Fruit fly (Drosophila melanogaster): ENCODE data around the gene if.

if gene

DNA sequence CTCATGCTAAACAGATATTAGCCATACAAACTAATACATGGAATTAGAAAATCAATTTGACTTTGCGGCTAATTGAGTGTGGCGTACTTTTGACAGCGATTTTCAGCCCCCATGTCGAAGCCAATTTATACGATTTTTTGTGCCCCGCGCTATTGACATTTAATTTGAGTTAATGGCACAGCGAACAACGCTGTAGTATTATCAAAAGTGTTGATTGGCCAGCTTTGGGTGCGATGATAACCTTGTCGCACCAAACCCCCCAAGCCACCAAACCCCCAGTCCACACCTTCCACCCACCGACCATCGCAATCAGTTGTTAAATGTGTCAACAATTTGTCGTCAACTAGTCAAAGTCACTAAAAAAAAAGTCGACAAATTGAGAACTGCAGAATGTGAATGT lies 33.9 kb downstream of the if start (continued):
- TF ChIP-seq HmgD (GFP tag; optimal IDR thresholded peaks at IDR 0.05): no peak
- TF ChIP-seq pita (GFP tag; optimal IDR thresholded peaks at IDR 0.05): no peak
- TF ChIP-seq lab (GFP tag; optimal IDR thresholded peaks at IDR 0.05): peak; percentile 3
- no peak for TF ChIP-seq D19A (tag; optimal IDR thresholded peaks at IDR 0.05)
- TF ChIP-seq Myb (GFP tag; optimal IDR thresholded peaks at IDR 0.05): no peak
- TF ChIP-seq bab2 (GFP tag; optimal IDR thresholded peaks at IDR 0.05): no peak
- TF ChIP-seq Vsx1 (GFP tag; optimal IDR thresholded peaks at IDR 0.05): peak; percentile 25
- peak; percentile 64 for TF ChIP-seq CG34376 (GFP tag; optimal IDR thresholded peaks at IDR 0.05)
- no peak for TF ChIP-seq chinmo (GFP tag; IDR thresholded peaks at IDR 0.05; ENCODE audit: partially characterized antibody)
- no peak for TF ChIP-seq CG7556 (GFP tag; optimal IDR thresholded peaks at IDR 0.05)
- TF ChIP-seq ara (GFP tag; IDR thresholded peaks at IDR 0.05): no peak
- no peak for TF ChIP-seq CG7372 (GFP tag; IDR thresholded peaks at IDR 0.05)

DNA sequence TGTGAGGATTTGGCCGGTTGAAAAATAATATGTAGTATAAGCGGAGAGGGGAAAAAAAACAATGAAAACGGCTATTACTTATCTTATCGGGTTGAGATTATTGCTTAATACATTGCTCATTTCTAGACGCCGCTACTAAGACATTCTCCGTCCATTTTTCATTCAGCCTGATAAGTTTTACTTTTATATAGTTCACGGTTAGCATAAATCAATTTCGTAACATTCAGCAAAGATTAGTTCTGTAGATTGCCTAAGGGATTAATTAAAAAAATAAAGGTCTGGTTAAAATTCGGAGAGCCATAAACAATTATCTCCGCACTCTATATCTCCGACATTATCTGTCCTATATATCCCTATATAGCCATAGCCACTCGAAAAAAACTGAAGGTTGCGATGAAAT lies 35.8 kb downstream of the if start:
- TF ChIP-seq exex (tag; optimal IDR thresholded peaks at IDR 0.05) (peak; percentile 92), chif (GFP tag; optimal IDR thresholded peaks at IDR 0.05) (no peak), mirr (GFP tag; optimal IDR thresholded peaks at IDR 0.05) (peak; percentile 61), CG13894 (tag; optimal IDR thresholded peaks at IDR 0.05) (peak; percentile 8), HLHmδ (GFP tag; optimal IDR thresholded peaks at IDR 0.05) (no peak), CG12659 (GFP tag; optimal IDR thresholded peaks at IDR 0.05) (no peak), CG18599 (GFP tag; optimal IDR thresholded peaks at IDR 0.05) (peak; percentile 3), sug (tag; optimal IDR thresholded peaks at IDR 0.05) (peak; percentile 66), Pdp1 (GFP tag; optimal IDR thresholded peaks at IDR 0.05) (peak in 1 of 2 experiments; percentile 29), CG34376 (GFP tag; optimal IDR thresholded peaks at IDR 0.05) (peak; percentile 82), tgo (GFP tag; IDR thresholded peaks at IDR 0.05) (no peak), grn (GFP tag; optimal IDR thresholded peaks at IDR 0.05) (peak; percentile 77), sd (tag; optimal IDR thresholded peaks at IDR 0.05) (peak; percentile 58), Trl (optimal IDR thresholded peaks at IDR 0.05) (no peak), Trl (GFP tag; optimal IDR thresholded peaks at IDR 0.05) (no peak), Eip74EF (GFP tag; optimal IDR thresholded peaks at IDR 0.05) (no peak), BtbVII (GFP tag; optimal IDR thresholded peaks at IDR 0.05) (no peak)

DNA sequence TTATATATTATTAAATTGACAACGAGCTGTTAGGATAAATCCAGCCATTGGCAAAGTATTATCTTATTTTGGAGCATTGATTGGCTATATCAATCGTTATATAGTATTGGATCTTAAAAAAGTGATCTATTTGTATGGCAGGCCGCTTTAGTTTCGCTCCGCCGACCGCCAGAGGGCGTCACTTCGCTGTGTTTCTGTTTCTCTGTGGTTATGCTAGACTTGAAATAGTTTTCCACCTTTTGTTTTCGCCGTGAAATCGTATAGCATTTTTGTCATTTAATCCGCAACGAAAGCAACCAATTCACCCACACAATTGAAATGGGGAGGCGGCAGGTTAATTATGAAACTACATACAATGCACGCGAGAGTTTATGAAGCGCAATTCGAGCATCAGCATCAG lies 36.4 kb downstream of the if start:
- peak; percentile 13 for TF ChIP-seq CG1529 (GFP tag; optimal IDR thresholded peaks at IDR 0.05)
- peak; percentile 27 for TF ChIP-seq CG17385 (GFP tag; optimal IDR thresholded peaks at IDR 0.05)
- TF ChIP-seq CG6683 (GFP tag; optimal IDR thresholded peaks at IDR 0.05): no peak
- no peak for TF ChIP-seq CG15479 (GFP tag; optimal IDR thresholded peaks at IDR 0.05)
- TF ChIP-seq amos (GFP tag; IDR thresholded peaks at IDR 0.05; ENCODE audit: partially characterized antibody): no peak
- no peak for TF ChIP-seq Dll (GFP tag; IDR thresholded peaks at IDR 0.05; ENCODE audit: partially characterized antibody)
- TF ChIP-seq Stat92E (GFP tag; optimal IDR thresholded peaks at IDR 0.05): no peak
- no peak for TF ChIP-seq inv (GFP tag; IDR thresholded peaks at IDR 0.05; ENCODE audit: partially characterized antibody)
- TF ChIP-seq Fer3 (tag; optimal IDR thresholded peaks at IDR 0.05): no peak
- no peak for TF ChIP-seq TFAM (GFP tag; optimal IDR thresholded peaks at IDR 0.05)
- TF ChIP-seq dati (GFP tag; IDR thresholded peaks at IDR 0.05): no peak
- no peak for TF ChIP-seq gce (GFP tag; IDR thresholded peaks at IDR 0.05)
- TF ChIP-seq Abd-B (GFP tag; optimal IDR thresholded peaks at IDR 0.05): no peak
- TF ChIP-seq CG11695 (GFP tag; IDR thresholded peaks at IDR 0.05): no peak
- no peak for TF ChIP-seq CG31388 (GFP tag; optimal IDR thresholded peaks at IDR 0.05)
- TF ChIP-seq pb (GFP tag; optimal IDR thresholded peaks at IDR 0.05): no peak
- no peak for TF ChIP-seq Jarid2 (GFP tag; optimal IDR thresholded peaks at IDR 0.05)
- TF ChIP-seq stwl (tag; optimal IDR thresholded peaks at IDR 0.05): peak; percentile 8
- no peak for TF ChIP-seq Vsx1 (GFP tag; optimal IDR thresholded peaks at IDR 0.05)
- no peak for TF ChIP-seq hth (optimal IDR thresholded peaks at IDR 0.05)
- TF ChIP-seq corto (GFP tag; optimal IDR thresholded peaks at IDR 0.05): no peak
- no peak for TF ChIP-seq fd102C (GFP tag; optimal IDR thresholded peaks at IDR 0.05)
